Fruit fly (Drosophila melanogaster): Measurements from ENCODE around the gene CG33160.

CG33160 gene

dm6 chr3L:3249664-3249996 lies 43.5 kb upstream of the CG33160 start:
- TF ChIP-seq CG7045 (GFP tag; optimal IDR thresholded peaks at IDR 0.05) (no peak), Mnt (GFP tag; optimal IDR thresholded peaks at IDR 0.05) (no peak), CG7101 (tag; optimal IDR thresholded peaks at IDR 0.05) (no peak), CG5204 (GFP tag; optimal IDR thresholded peaks at IDR 0.05) (no peak), tj (GFP tag; optimal IDR thresholded peaks at IDR 0.05) (no peak), ovo (GFP tag; optimal IDR thresholded peaks at IDR 0.05) (no peak), CG33017 (tag; optimal IDR thresholded peaks at IDR 0.05) (no peak), CG1620 (GFP tag; optimal IDR thresholded peaks at IDR 0.05) (no peak), CG12768 (GFP tag; optimal IDR thresholded peaks at IDR 0.05) (no peak), toe (GFP tag; optimal IDR thresholded peaks at IDR 0.05) (no peak), Clk (GFP tag; optimal IDR thresholded peaks at IDR 0.05) (no peak), CG11617 (GFP tag; optimal IDR thresholded peaks at IDR 0.05) (no peak), Crg-1 (GFP tag; optimal IDR thresholded peaks at IDR 0.05) (no peak), CG14711 (tag; optimal IDR thresholded peaks at IDR 0.05) (no peak), pad (GFP tag; optimal IDR thresholded peaks at IDR 0.05) (no peak), bab1 (GFP tag; optimal IDR thresholded peaks at IDR 0.05) (no peak)

- TF ChIP-seq CG5204 (GFP tag; optimal IDR thresholded peaks at IDR 0.05) = peak; percentile 1
- peak; percentile 47 for TF ChIP-seq pad (GFP tag; optimal IDR thresholded peaks at IDR 0.05)
- peak; percentile 10 for TF ChIP-seq CG14711 (tag; optimal IDR thresholded peaks at IDR 0.05)
- no peak for TF ChIP-seq kay (GFP tag; ENCODE audit: borderline replicate concordance)
- TF ChIP-seq cic (GFP tag; optimal IDR thresholded peaks at IDR 0.05) = no peak
- TF ChIP-seq CG12768 (GFP tag; optimal IDR thresholded peaks at IDR 0.05) = no peak
- TF ChIP-seq CG11617 (GFP tag; optimal IDR thresholded peaks at IDR 0.05) = peak; percentile 36
- TF ChIP-seq Clk (GFP tag; optimal IDR thresholded peaks at IDR 0.05) = no peak
- no peak for TF ChIP-seq CG7045 (GFP tag; optimal IDR thresholded peaks at IDR 0.05)
- TF ChIP-seq Hr96 (GFP tag; optimal IDR thresholded peaks at IDR 0.05) = no peak
- no peak for TF ChIP-seq CG33017 (tag; optimal IDR thresholded peaks at IDR 0.05)
- TF ChIP-seq tj (GFP tag; optimal IDR thresholded peaks at IDR 0.05) = peak; percentile 11
- no peak for TF ChIP-seq Crg-1 (GFP tag; optimal IDR thresholded peaks at IDR 0.05)
- TF ChIP-seq bab1 (GFP tag; optimal IDR thresholded peaks at IDR 0.05) = peak; percentile 58
Observed at dm6 chr3L:3248714-3249663, 42.8 kb upstream of the CG33160 start.

- peak; percentile 32 for TF ChIP-seq CG11617 (GFP tag; optimal IDR thresholded peaks at IDR 0.05)
- no peak for TF ChIP-seq Clk (GFP tag; optimal IDR thresholded peaks at IDR 0.05)
Observed at dm6 chr3L:3247130-3248065, 41.2 kb upstream of the CG33160 start, which contains the start of gene CG43389. CG43389 (plus strand) TSS chr3L:3248015.

- TF ChIP-seq CG14711 (tag; optimal IDR thresholded peaks at IDR 0.05) (no peak), CG7101 (tag; optimal IDR thresholded peaks at IDR 0.05) (no peak), cic (GFP tag; optimal IDR thresholded peaks at IDR 0.05) (peak; percentile 16), cnc (optimal IDR thresholded peaks at IDR 0.05) (no peak)
Observed at dm6 chr3L:3246378-3247129, 40.4 kb upstream of the CG33160 start.

dm6 chr3L:3245189-3245588 lies 39.0 kb upstream of the CG33160 start:
- TF ChIP-seq Clk (GFP tag; optimal IDR thresholded peaks at IDR 0.05) (no peak), bab1 (GFP tag; optimal IDR thresholded peaks at IDR 0.05) (no peak), Crg-1 (GFP tag; optimal IDR thresholded peaks at IDR 0.05) (no peak), Hr96 (GFP tag; optimal IDR thresholded peaks at IDR 0.05) (no peak), CG7045 (GFP tag; optimal IDR thresholded peaks at IDR 0.05) (no peak), CG1620 (GFP tag; optimal IDR thresholded peaks at IDR 0.05) (no peak), CG7101 (tag; optimal IDR thresholded peaks at IDR 0.05) (no peak), CG14711 (tag; optimal IDR thresholded peaks at IDR 0.05) (no peak), CG12768 (GFP tag; optimal IDR thresholded peaks at IDR 0.05) (no peak), pad (GFP tag; optimal IDR thresholded peaks at IDR 0.05) (no peak), Mnt (GFP tag; optimal IDR thresholded peaks at IDR 0.05) (no peak), cic (GFP tag; optimal IDR thresholded peaks at IDR 0.05) (no peak), CG5204 (GFP tag; optimal IDR thresholded peaks at IDR 0.05) (no peak)

All from whole organism, adult.